Worm (Caenorhabditis elegans): ENCODE measurements around the gene C17H12.2.

DNA sequence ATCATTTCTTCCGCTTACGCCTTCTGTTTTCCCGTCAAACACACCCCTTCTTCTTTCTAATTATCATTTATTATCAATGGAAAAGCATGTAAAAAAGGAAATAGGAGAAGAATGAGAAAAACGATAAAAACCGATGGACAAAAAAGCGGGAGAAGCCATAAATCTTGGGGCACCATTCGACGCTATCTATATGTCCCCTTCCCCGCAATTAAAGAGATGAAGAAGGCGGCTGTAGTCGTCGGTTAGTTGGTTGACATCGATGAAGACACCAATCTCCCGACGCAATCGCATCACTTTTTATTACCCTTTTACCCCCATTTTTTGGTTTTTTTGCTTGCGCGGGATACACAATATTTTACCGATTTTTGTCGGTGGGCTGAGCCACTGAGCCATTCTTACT, 43.3 kb upstream of the C17H12.2 start:
- TF ChIP-seq ref-1 (GFP tag; conservative IDR thresholded peaks at IDR 0.05) (no peak), klf-2 (GFP tag; conservative IDR thresholded peaks at IDR 0.05) (no peak), tab-1 (GFP tag; IDR thresholded peaks at IDR 0.05) (no peak)

Data from whole organism, midembryonic.